Fruit fly (Drosophila melanogaster) whole organism, wandering third instar larva: ENCODE data around the gene NPFR.

Experiments used
- Abd-B ChIP-seq: fragments of >200 bp; optimal IDR thresholded peaks from 2 replicates; lab custom pipeline; 2017; ENCODE audit warnings: missing biosample characterization, missing genetic modification characterization
- CG32264 ChIP-seq: fragments of 200-800 bp; sonication (Bioruptor generic); optimal IDR thresholded peaks from 2 replicates; lab custom pipeline; 2016; ENCODE audit warnings: missing biosample characterization, missing genetic modification characterization
- CG9705 ChIP-seq: fragments of 200-800 bp; sonication (Bioruptor generic); optimal IDR thresholded peaks from 2 replicates; lab custom pipeline; 2018; ENCODE audit warnings: missing biosample characterization, mild to moderate bottlenecking, missing genetic modification characterization
- Dfd ChIP-seq: fragments of >200 bp; optimal IDR thresholded peaks from 2 replicates; lab custom pipeline; 2017; ENCODE audit warnings: missing biosample characterization, missing genetic modification characterization
- Hr78 ChIP-seq: fragments of >200 bp; optimal IDR thresholded peaks from 2 replicates; lab custom pipeline; 2017; ENCODE audit warnings: missing biosample characterization, missing genetic modification characterization
- Hr83 ChIP-seq: fragments of 200-300 bp; sonication (Bioruptor generic); optimal IDR thresholded peaks from 2 replicates; lab custom pipeline; 2016; ENCODE audit warnings: missing biosample characterization, mild to moderate bottlenecking, missing genetic modification characterization, moderate library complexity; ENCODE audit not compliant: poor library complexity, severe bottlenecking
- Myc ChIP-seq: fragments of >200 bp; optimal IDR thresholded peaks from 2 replicates; lab custom pipeline; 2017
- OdsH ChIP-seq: fragments of 200-800 bp; sonication (Bioruptor generic); optimal IDR thresholded peaks from 2 replicates; lab custom pipeline; 2016; ENCODE audit warnings: missing biosample characterization, mild to moderate bottlenecking, missing genetic modification characterization
- br ChIP-seq: fragments of 200-800 bp; sonication (Bioruptor generic); optimal IDR thresholded peaks from 2 replicates; lab custom pipeline; 2016; ENCODE audit warnings: missing biosample characterization, missing genetic modification characterization
- foxo ChIP-seq, 2 experiments: fragments of 200-800 bp; sonication (Bioruptor generic); optimal IDR thresholded peaks; 2 replicates in 1 of 2; 3 replicates in 1 of 2; lab custom pipeline; 2016 to 2017; ENCODE audit warnings: missing biosample characterization in 2 of 2, missing genetic modification characterization in 2 of 2
- lola ChIP-seq: fragments of >200 bp; optimal IDR thresholded peaks from 2 replicates; lab custom pipeline; 2017; ENCODE audit warnings: missing biosample characterization, missing genetic modification characterization
- pan ChIP-seq: fragments of >200 bp; optimal IDR thresholded peaks from 2 replicates; lab custom pipeline; 2017
- sv ChIP-seq: fragments of 200-800 bp; sonication (Bioruptor generic); optimal IDR thresholded peaks from 3 replicates; lab custom pipeline; 2016; ENCODE audit warnings: missing biosample characterization, missing genetic modification characterization
- woc ChIP-seq: sonication (Bioruptor generic); optimal IDR thresholded peaks from 2 replicates; lab custom pipeline; 2016; ENCODE audit warnings: missing biosample characterization, mild to moderate bottlenecking, missing genetic modification characterization

DNA sequence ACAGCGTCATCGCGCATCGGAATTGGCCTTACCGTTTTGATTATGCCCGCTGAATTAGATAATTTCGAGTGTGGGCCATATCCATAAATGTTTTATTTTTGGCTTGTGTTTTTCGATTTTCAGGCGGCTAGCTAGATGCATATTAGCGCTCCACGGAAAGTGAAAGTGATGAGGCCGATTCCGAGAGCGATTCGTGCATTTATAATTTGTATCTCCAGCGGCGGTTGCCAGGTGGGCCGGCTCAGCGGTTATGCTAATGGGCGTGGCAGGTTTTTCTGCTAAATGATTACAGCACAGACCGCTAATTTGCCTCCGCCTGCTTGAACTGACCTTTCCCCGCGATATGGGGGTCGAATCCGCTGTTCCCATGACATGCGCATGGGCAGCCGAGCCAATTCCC is 57.9 kb downstream of the NPFR start:
- no peak for TF ChIP-seq CG9705 (GFP tag; lab: Kevin White, UChicago)
- no peak for TF ChIP-seq Abd-B (GFP tag; lab: Kevin White, UChicago)
- no peak for TF ChIP-seq lola (GFP tag; lab: Kevin White, UChicago)
- no peak for TF ChIP-seq foxo (GFP tag; optimal IDR thresholded peaks at IDR 0.05; lab: Kevin White, UChicago)
- no peak for TF ChIP-seq Dfd (GFP tag; lab: Kevin White, UChicago)
- TF ChIP-seq Hr83 (GFP tag; lab: Kevin White, UChicago): no peak
- no peak for TF ChIP-seq pan (lab: Kevin White, UChicago)
- TF ChIP-seq OdsH: no peak
- TF ChIP-seq Myc: no peak
- no peak for TF ChIP-seq Hr78
- no peak for TF ChIP-seq CG32264 (GFP tag; lab: Kevin White, UChicago)
- no peak for TF ChIP-seq sv (GFP tag; lab: Kevin White, UChicago)
- TF ChIP-seq br (GFP tag; lab: Kevin White, UChicago): no peak
- TF ChIP-seq woc: no peak
